Worm (Caenorhabditis elegans): ENCODE measurements around the gene lec-11.

Gene lec-11

DNA sequence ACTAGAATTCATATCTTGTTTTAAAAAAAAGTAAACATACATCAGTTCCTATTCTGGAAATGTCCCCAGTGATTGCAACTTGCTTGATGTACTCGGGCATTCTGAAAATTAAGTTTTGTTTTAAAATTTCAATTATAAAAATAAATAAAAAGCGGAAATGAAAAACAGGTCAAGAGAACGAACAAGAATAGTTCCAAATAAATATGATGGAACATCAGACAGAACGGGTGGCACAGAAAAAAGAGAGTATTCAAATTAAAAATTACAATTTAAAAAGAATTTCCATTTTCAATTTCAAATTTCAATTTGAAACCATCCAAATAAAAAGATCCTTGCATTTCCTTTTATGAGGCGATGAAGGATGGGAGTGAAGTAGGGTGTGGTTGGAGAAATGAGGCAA is 31.3 kb upstream of the lec-11 start, which contains the start of gene C01B10.3:
C01B10.3 (minus strand) TSS at position 101 of the 400 bp plus-strand sequence.
- TF ChIP-seq sea-2 (GFP tag; optimal IDR thresholded peaks at IDR 0.05) (no peak), mdl-1 (tag; optimal IDR thresholded peaks at IDR 0.05) (no peak), ztf-11 (tag; optimal IDR thresholded peaks at IDR 0.05) (no peak), nhr-12 (tag; optimal IDR thresholded peaks at IDR 0.05) (no peak)

DNA sequence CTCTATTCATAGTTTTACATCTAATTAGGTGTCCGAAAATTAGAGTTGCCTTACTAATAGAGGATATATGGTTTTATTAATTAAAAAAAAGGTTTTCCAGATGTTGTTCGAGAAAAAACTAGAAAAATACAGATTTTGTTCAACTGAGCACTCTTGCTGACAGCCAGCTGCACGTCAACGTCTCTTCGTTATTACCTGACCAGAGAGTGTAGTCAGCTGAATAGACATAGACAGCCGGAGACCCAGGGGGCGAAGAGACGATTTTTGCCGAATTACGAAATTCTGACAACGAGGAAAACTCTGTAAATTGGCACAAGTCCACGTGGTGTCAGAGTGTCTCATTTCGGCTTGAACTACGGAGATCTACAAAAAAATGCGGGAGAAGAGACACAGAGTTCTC is 28.7 kb upstream of the lec-11 start:
- TF ChIP-seq elt-2 (tag; optimal IDR thresholded peaks at IDR 0.05) (peak; percentile 29), skn-1 (tag; optimal IDR thresholded peaks at IDR 0.05) (no peak), lin-15B (tag; optimal IDR thresholded peaks at IDR 0.05) (no peak), nfya-1 (tag; optimal IDR thresholded peaks at IDR 0.05; ENCODE audit: insufficient read depth) (peak; percentile 8), elt-3 (tag; optimal IDR thresholded peaks at IDR 0.05) (no peak), mdl-1 (tag; optimal IDR thresholded peaks at IDR 0.05) (no peak), nhr-67 (tag; optimal IDR thresholded peaks at IDR 0.05) (no peak), pha-4 (tag; optimal IDR thresholded peaks at IDR 0.05) (peak; percentile 19), ZK546.5 (tag; optimal IDR thresholded peaks at IDR 0.05) (no peak), mml-1 (tag; optimal IDR thresholded peaks at IDR 0.05) (no peak), fos-1 (tag; optimal IDR thresholded peaks at IDR 0.05) (no peak), nhr-12 (tag; optimal IDR thresholded peaks at IDR 0.05) (no peak), egl-27 (tag; optimal IDR thresholded peaks at IDR 0.05) (no peak)

DNA sequence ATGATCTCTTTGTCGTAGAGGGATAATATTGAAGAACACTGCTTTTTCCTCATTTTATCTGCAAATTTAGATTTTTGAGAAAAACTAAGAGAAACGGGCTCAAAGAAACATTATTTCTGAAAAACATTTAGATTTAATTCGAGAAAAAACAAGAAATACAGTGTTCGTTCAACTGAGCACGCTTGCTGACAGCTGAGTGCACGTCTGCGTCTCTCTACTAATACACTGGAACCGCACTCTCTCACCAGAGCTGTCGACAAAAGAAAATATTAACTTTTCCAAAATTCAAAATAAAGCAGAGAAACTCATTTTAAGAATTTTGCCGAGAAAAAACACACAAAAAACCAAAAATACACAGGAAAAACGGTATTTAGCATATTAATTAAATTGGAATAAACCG is 23.3 kb upstream of the lec-11 start, which contains the start of gene drh-1:
drh-1 (minus strand) TSS at position 58 of the 400 bp plus-strand sequence.
- TF ChIP-seq lin-15B (tag; optimal IDR thresholded peaks at IDR 0.05) (no peak), mdl-1 (tag; optimal IDR thresholded peaks at IDR 0.05) (no peak), ceh-16 (tag; optimal IDR thresholded peaks at IDR 0.05) (no peak), ama-1 (optimal IDR thresholded peaks at IDR 0.05) (peak; percentile 12), elt-2 (tag; optimal IDR thresholded peaks at IDR 0.05) (peak; percentile 22), unc-62 (GFP tag; optimal IDR thresholded peaks at IDR 0.05) (no peak), pha-4 (tag; optimal IDR thresholded peaks at IDR 0.05) (peak; percentile 63), hmg-11 (tag; optimal IDR thresholded peaks at IDR 0.05) (peak; percentile 23), pqm-1 (tag; optimal IDR thresholded peaks at IDR 0.05) (no peak), ztf-4 (tag; optimal IDR thresholded peaks at IDR 0.05) (no peak), nfya-1 (tag; optimal IDR thresholded peaks at IDR 0.05; ENCODE audit: insufficient read depth) (peak; percentile 44), elt-3 (tag; optimal IDR thresholded peaks at IDR 0.05) (no peak), elt-1 (tag; optimal IDR thresholded peaks at IDR 0.05) (no peak)

DNA sequence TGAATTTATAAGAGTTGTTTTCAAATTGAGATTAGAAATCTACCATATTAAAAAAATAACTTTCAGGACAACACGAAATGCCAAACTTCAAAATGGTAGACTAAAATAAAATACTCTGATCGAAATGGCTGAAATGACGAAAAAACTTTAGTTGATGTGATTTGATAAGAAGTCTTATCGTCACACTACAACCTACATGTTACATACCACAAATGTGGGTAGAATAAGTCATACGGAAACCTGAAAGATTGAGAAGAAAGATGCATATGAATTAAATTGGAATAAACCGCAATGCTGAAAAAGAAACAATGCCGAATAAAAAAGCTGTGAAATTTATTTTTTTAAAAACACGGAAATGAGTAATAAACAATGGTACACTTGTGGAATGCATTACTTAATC is 17.1 kb upstream of the lec-11 start:
- TF ChIP-seq elt-2 (tag; optimal IDR thresholded peaks at IDR 0.05) (peak; percentile 56), eor-1 (tag; optimal IDR thresholded peaks at IDR 0.05) (no peak)

DNA sequence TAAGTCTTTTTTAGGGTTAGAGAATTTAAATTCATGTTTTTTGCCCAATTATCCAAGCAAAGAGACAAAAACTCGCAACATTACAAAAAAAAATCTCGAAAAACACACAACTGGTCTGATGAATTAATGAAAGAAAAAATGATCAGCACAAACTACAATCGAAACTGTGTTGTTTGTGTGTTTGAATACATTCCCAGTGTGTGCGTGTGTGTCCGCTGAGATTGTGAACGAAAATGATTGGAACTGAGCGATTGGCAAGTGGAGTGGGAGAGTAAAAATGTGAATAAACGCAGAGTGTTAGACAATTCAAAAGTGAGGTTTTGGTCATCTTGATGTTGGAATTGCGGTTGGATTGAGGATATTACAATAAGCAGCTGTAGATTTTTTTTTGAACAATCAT is 16.6 kb upstream of the lec-11 start:
- TF ChIP-seq nhr-237 (tag; optimal IDR thresholded peaks at IDR 0.05) (no peak), lsy-12 (tag; optimal IDR thresholded peaks at IDR 0.05) (no peak), snpc-4 (tag; optimal IDR thresholded peaks at IDR 0.05) (no peak), lin-39 (tag; optimal IDR thresholded peaks at IDR 0.05) (no peak), daf-12 (tag; optimal IDR thresholded peaks at IDR 0.05) (no peak), ama-1 (optimal IDR thresholded peaks at IDR 0.05) (peak; percentile 14), fkh-2 (tag; optimal IDR thresholded peaks at IDR 0.05) (no peak), hmg-11 (tag; optimal IDR thresholded peaks at IDR 0.05) (no peak), tbx-2 (tag; optimal IDR thresholded peaks at IDR 0.05) (no peak), nhr-25 (tag; optimal IDR thresholded peaks at IDR 0.05) (peak; percentile 3), pha-4 (tag; optimal IDR thresholded peaks at IDR 0.05) (peak; percentile 38)

DNA sequence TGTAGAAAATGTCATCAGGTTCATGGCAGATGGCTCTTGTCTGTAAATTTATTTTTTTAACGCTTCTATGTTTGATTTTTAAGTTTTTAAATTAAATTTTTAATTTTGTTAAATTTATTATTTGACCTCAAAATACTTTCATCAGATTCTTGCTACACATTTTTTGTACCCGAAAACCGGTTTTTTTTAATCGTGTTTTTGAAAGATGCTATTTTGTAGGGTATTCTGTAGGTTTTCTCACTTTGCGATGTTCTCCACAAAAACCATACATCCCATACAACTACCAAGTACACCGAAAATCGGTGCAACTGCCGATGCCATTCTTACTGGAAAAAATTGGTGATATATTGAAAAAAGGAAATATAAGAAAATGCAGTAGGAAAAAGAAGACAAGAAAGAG is 15.9 kb upstream of the lec-11 start, which contains the start of gene nstp-2:
nstp-2 (minus strand) TSS at position 326 of the 400 bp plus-strand sequence.
- no peak for TF ChIP-seq ceh-9 (tag; optimal IDR thresholded peaks at IDR 0.05)
- no peak for TF ChIP-seq ztf-4 (tag; optimal IDR thresholded peaks at IDR 0.05)
- no peak for TF ChIP-seq ztf-11 (tag; optimal IDR thresholded peaks at IDR 0.05)
- TF ChIP-seq fkh-10 (GFP tag; optimal IDR thresholded peaks at IDR 0.05) = no peak
- TF ChIP-seq lin-39 (tag; optimal IDR thresholded peaks at IDR 0.05) = no peak
- TF ChIP-seq egl-5 (tag; optimal IDR thresholded peaks at IDR 0.05) = no peak
- no peak for TF ChIP-seq ceh-16 (tag; optimal IDR thresholded peaks at IDR 0.05)
- no peak for TF ChIP-seq nhr-28 (tag; optimal IDR thresholded peaks at IDR 0.05)
- TF ChIP-seq snpc-4 (tag; optimal IDR thresholded peaks at IDR 0.05) = no peak
- TF ChIP-seq mml-1 (tag; optimal IDR thresholded peaks at IDR 0.05) = no peak
- TF ChIP-seq nhr-25 (tag; optimal IDR thresholded peaks at IDR 0.05) = no peak
- TF ChIP-seq nhr-43 (tag; optimal IDR thresholded peaks at IDR 0.05; ENCODE audit: poor library complexity, severe bottlenecking) = no peak
- TF ChIP-seq elt-3 (tag; optimal IDR thresholded peaks at IDR 0.05) = no peak
- no peak for TF ChIP-seq unc-62 (GFP tag; optimal IDR thresholded peaks at IDR 0.05)
- TF ChIP-seq fos-1 (tag; optimal IDR thresholded peaks at IDR 0.05) = no peak
- TF ChIP-seq eor-1 (tag; optimal IDR thresholded peaks at IDR 0.05) = no peak
- no peak for TF ChIP-seq tbx-2 (tag; optimal IDR thresholded peaks at IDR 0.05)
- TF ChIP-seq lin-15B (tag; optimal IDR thresholded peaks at IDR 0.05) = no peak
- TF ChIP-seq pha-4 (tag; optimal IDR thresholded peaks at IDR 0.05) = no peak
- no peak for TF ChIP-seq nhr-67 (tag; optimal IDR thresholded peaks at IDR 0.05)
